Worm (Caenorhabditis elegans) whole organism, midembryonic: ENCODE data around the gene C33C12.12.
A peak's percentile ranks its signal among the peaks of the same experiment; 100 is the strongest.

Experiments used
- T22C8.4 ChIP-seq: fragments of 200-800 bp; sonication (Bioruptor generic); IDR thresholded peaks from 2 replicates; pipeline ENCODE4 v1.3.6; 2022; ENCODE audit warnings: missing genetic modification characterization, missing compliant biosample characterization
- cog-1 ChIP-seq: sonication (generic microtip); optimal IDR thresholded peaks from 2 replicates; lab custom pipeline; 2016; ENCODE audit warnings: missing genetic modification characterization, missing compliant biosample characterization
- flt-1 ChIP-seq: fragments of 200-800 bp; sonication (Bioruptor generic); IDR thresholded peaks from 2 replicates; pipeline ENCODE4 v1.3.6; 2022; ENCODE audit warnings: missing genetic modification characterization, missing compliant biosample characterization
- klf-2 ChIP-seq: fragments of 200-800 bp; sonication (Bioruptor generic); conservative IDR thresholded peaks from 2 replicates; pipeline ENCODE4 v1.3.6; 2022; ENCODE audit warnings: missing genetic modification reagents, missing genetic modification characterization, missing compliant biosample characterization
- med-1 ChIP-seq: sonication (generic microtip); optimal IDR thresholded peaks from 2 replicates; lab custom pipeline; 2017; ENCODE audit warnings: missing genetic modification characterization, mild to moderate bottlenecking, missing compliant biosample characterization, antibody characterized with exemption, missing genetic modification reagents; ENCODE audit not compliant: insufficient read depth
- ref-1 ChIP-seq: fragments of 200-800 bp; sonication (Bioruptor generic); conservative IDR thresholded peaks from 2 replicates; pipeline ENCODE4 v1.3.6; 2022; ENCODE audit warnings: missing genetic modification reagents, missing genetic modification characterization, missing compliant biosample characterization
- tab-1 ChIP-seq: fragments of 200-800 bp; sonication (Bioruptor generic); IDR thresholded peaks from 2 replicates; pipeline ENCODE4 v1.3.6; 2022; ENCODE audit warnings: missing genetic modification characterization, missing compliant biosample characterization
- ztf-23 ChIP-seq: fragments of 200-800 bp; sonication (Bioruptor generic); IDR thresholded peaks from 2 replicates; pipeline ENCODE4 v1.3.6; 2022; ENCODE audit warnings: missing genetic modification reagents, missing genetic modification characterization, missing compliant biosample characterization
- ztf-29 ChIP-seq: fragments of 200-800 bp; sonication (Bioruptor generic); IDR thresholded peaks from 2 replicates; pipeline ENCODE4 v1.3.6; 2022; ENCODE audit warnings: missing genetic modification reagents, missing genetic modification characterization, missing compliant biosample characterization

The C33C12.12 gene

DNA sequence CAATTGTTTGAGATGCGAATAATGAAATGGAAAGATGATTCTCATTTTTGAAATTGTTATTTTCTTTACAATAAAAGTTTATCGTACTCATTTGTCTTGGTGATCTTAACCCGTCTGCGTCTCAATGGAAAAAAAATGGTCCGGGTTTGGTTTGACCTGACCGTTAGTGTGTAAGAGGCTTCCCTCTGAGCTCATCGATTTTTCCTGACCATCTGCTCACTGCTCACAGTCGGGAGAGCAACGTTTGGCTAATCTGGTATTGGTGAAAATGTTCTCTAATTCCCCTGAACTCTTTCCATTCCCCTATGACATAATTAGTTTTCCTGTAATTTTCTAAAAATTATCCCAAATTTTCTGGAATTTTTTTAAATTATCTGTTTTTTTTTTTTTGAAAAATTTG is 31.1 kb downstream of the C33C12.12 start:
- TF ChIP-seq ztf-29 (GFP tag; lab: Robert Waterston, UW) (no peak), tab-1 (GFP tag; lab: Robert Waterston, UW) (no peak), cog-1 (tag; lab: Kevin White, UChicago) (no peak), ref-1 (GFP tag; lab: Robert Waterston, UW) (no peak), med-1 (no peak), ztf-23 (no peak), flt-1 (no peak)

DNA sequence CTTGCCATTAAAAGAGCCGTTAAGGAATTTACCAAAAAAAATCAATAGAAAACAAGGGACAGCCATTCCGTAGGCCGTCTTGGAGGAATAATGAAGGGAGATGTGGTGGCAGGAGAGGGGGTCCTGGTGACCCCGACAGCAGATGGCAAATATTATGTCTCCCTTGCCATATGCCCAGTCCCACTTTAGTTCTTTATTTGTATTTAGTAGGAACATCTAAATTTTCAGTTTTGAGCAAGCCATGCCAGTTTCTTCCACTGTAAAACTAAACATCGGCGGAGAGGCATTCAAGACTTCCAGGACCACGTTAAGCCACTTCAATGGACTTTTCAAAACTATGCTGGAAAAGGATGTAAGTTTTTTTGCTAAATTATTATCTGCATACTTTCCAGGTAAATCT is 32.8 kb downstream of the C33C12.12 start, which contains the start of gene C40A11.4:
Gene C40A11.4 (plus strand): TSS at position 188 of the 400 bp plus-strand sequence.
- no peak for TF ChIP-seq ref-1 (GFP tag; lab: Robert Waterston, UW)
- TF ChIP-seq T22C8.4 (GFP tag; lab: Robert Waterston, UW), result peak; percentile 32; the same call in 1 of the 2 replicates

DNA sequence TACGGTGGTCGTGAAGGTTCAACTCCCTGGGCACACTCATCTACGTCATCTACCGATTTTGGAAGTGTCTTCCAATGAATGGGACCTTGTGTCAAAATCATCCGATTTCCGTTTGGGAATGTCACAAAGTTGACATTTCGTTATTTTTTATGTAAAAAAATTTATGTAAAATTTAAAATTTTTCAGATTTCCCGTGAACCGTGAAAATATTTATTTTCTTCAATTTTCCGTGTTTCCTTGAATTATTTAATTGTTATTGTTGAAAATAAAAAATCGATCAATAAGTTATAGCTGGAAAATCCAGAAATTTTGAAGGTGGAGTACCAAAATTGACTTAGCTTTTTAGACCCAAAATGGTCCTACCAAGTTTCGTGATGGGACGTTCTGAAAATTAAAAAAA is 34.4 kb downstream of the C33C12.12 start, which contains the start of gene hpo-7:
Gene hpo-7 (minus strand): TSS at position 101 of the 400 bp plus-strand sequence.
- TF ChIP-seq klf-2 (GFP tag; lab: Robert Waterston, UW) (no peak), ztf-23 (no peak), flt-1 (no peak), ref-1 (GFP tag; lab: Robert Waterston, UW) (no peak), T22C8.4 (GFP tag; lab: Robert Waterston, UW) (no peak), ztf-29 (GFP tag; lab: Robert Waterston, UW) (no peak), tab-1 (GFP tag; lab: Robert Waterston, UW) (no peak), cog-1 (tag; lab: Kevin White, UChicago) (no peak), med-1 (no peak)

DNA sequence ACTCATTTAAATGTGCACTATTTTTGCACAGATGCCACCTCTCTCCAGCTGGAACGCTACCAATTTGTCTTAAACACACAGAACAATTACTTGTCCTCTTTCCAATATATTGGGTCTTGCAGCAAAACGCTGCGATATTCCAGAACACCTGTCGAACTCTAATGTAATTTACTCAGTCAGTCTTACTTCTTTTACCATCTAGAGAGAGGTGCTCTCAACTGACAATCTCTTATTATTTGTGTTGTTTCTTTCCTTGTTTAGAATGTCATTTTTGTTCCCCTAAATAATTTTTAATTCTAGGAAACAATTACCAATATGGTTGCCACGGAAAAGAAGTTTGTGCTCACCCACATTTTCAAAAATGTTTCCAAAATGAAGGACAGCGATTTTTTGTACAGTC is 39.2 kb downstream of the C33C12.12 start, which contains the start of gene sdz-28:
Gene sdz-28 (plus strand): TSS at position 301 of the 400 bp plus-strand sequence.
- TF ChIP-seq ref-1 (GFP tag; lab: Robert Waterston, UW) (no peak), ztf-29 (GFP tag; lab: Robert Waterston, UW) (no peak), cog-1 (tag; lab: Kevin White, UChicago) (no peak), flt-1 (no peak)

DNA sequence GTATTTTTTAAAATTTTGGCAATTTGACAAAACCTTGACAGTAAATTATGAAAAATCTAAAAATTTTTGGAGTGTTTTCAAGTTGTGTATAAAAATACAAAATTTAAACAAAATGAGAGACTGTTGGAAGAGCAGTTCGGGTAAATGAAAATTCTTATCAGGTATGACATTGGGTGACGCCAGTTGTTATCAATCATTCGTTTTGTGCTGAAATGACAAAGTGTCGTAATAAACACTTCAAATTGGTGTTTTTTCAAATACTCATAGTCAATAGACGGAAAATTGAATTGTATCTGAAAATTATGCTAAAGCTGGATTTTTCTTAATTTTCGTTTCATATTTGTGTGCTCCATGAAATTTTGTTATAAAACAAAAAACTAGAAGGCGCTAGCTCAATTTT is 47.2 kb downstream of the C33C12.12 start:
- no peak for TF ChIP-seq klf-2 (GFP tag; lab: Robert Waterston, UW)
- TF ChIP-seq ref-1 (GFP tag; lab: Robert Waterston, UW), result no peak
- no peak for TF ChIP-seq tab-1 (GFP tag; lab: Robert Waterston, UW)
- no peak for TF ChIP-seq ztf-29 (GFP tag; lab: Robert Waterston, UW)
- TF ChIP-seq ztf-23, result no peak
- TF ChIP-seq cog-1 (tag; lab: Kevin White, UChicago), result no peak
- no peak for TF ChIP-seq T22C8.4 (GFP tag; lab: Robert Waterston, UW)
- no peak for TF ChIP-seq flt-1
- TF ChIP-seq med-1, result no peak

DNA sequence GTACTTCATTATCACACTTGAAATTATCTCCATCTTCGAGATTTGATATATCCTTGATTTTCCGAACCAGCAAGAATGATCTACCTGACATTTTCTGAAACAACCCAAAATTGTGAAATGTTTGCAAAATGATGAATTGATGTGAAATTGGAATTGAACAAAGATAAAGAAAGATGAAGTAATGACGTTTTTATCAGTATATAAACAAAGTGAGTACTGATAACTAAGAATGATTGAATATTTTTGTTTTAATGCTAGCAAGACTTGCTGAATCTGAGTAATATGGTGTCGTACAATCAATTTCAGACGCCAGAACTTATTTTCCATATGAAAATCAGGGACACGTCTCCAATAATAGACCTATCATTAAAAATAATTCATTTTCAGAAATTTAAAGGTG is 47.9 kb downstream of the C33C12.12 start, which contains the start of gene math-37:
Gene math-37 (minus strand): TSS at position 101 of the 400 bp plus-strand sequence.
- TF ChIP-seq T22C8.4 (GFP tag; lab: Robert Waterston, UW), result no peak
- TF ChIP-seq klf-2 (GFP tag; lab: Robert Waterston, UW), result no peak
- no peak for TF ChIP-seq flt-1
- no peak for TF ChIP-seq ztf-23
- TF ChIP-seq ref-1 (GFP tag; lab: Robert Waterston, UW), result no peak
